Worm (Caenorhabditis elegans): ENCODE data around the gene srz-44.
"Not testable (repeated sequence)": the region's sequence is repeated elsewhere in the genome, so short reads cannot be mapped to it uniquely, and the experiment has no call there.

DNA sequence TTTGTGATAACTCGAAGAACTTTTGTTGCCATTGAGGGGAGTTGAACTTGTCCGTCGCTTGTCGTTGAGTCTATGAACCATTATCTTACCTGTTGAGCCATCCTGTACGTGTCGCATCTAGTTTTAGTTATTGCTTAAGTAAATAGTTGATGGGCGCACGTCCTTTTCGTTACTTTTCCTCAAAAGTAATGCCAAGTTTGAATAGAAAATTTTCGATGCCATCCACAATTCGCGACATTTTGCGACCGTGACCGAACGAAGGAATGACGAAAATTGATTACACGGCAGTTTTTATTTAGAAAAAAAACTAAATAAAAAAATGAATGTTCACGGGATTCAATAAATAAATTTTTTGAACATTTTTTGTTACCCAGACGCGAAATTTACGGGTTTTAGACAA lies 29.4 kb upstream of the srz-44 start, which contains the start of gene F53E4.1:
- TF ChIP-seq unc-62 (GFP tag; optimal IDR thresholded peaks at IDR 0.05); zag-1 (tag; optimal IDR thresholded peaks at IDR 0.05); lin-13 (GFP tag; optimal IDR thresholded peaks at IDR 0.05); egl-27 (tag; optimal IDR thresholded peaks at IDR 0.05); nhr-76 (tag; optimal IDR thresholded peaks at IDR 0.05): not testable (repeated sequence)
